Worm (Caenorhabditis elegans) whole organism, L2 larva: ENCODE results near the gene srb-13.

Experiments
- F13H6.1 ChIP-seq: sonication (generic microtip); optimal IDR thresholded peaks from 2 replicates; lab custom pipeline; 2016; ENCODE audit warnings: missing genetic modification characterization, missing compliant biosample characterization
- egl-27 ChIP-seq: sonication (generic microtip); optimal IDR thresholded peaks from 3 replicates; lab custom pipeline; 2017; ENCODE audit warnings: missing biosample characterization, missing genetic modification reagents, missing genetic modification characterization
- elt-1 ChIP-seq: fragments of 150-350 bp; optimal IDR thresholded peaks from 2 replicates; lab custom pipeline; 2014; ENCODE audit warnings: missing biosample characterization, missing genetic modification characterization
- fos-1 ChIP-seq: fragments of 150-350 bp; optimal IDR thresholded peaks from 2 replicates; lab custom pipeline; 2014; ENCODE audit warnings: missing biosample characterization, missing genetic modification characterization
- mab-5 ChIP-seq: fragments of 150-350 bp; optimal IDR thresholded peaks from 2 replicates; lab custom pipeline; 2014; ENCODE audit warnings: missing biosample characterization, missing genetic modification characterization
- nhr-11 ChIP-seq: fragments of 150-350 bp; optimal IDR thresholded peaks from 2 replicates; lab custom pipeline; 2014; ENCODE audit warnings: missing biosample characterization, missing genetic modification characterization
- sma-3 ChIP-seq: sonication (generic microtip); optimal IDR thresholded peaks from 2 replicates; lab custom pipeline; 2016; ENCODE audit warnings: missing genetic modification reagents, missing genetic modification characterization, missing compliant biosample characterization

The srb-13 gene

ce11 chrII:5109693-5110092, 47.7 kb downstream of the srb-13 start, which contains the start of gene F09C12.2:
F09C12.2 (plus strand) TSS chrII:5110012.
- TF ChIP-seq F13H6.1 (tag; lab: Kevin White, UChicago), result no peak
- no peak for TF ChIP-seq elt-1 (tag; lab: Kevin White, UChicago)
- TF ChIP-seq egl-27 (tag; lab: Kevin White, UChicago), result no peak
- TF ChIP-seq sma-3 (GFP tag; lab: Kevin White, UChicago), result no peak
- TF ChIP-seq fos-1 (tag; lab: Kevin White, UChicago), result peak; percentile 14
- TF ChIP-seq nhr-11 (tag; lab: Kevin White, UChicago), result no peak
- no peak for TF ChIP-seq mab-5 (tag; lab: Kevin White, UChicago)
